6 worm cellular contexts compared by ENCODE assay signal in genomic region chrIII:10816045-10816444, ce11.
TF ChIP-seq lines count a peak whose summit lies in the region.

No protein-coding gene starts in this region.

TF ChIP-seq in whole organism, L1 larva, 84 proteins besides CTCF, POLR2A, EP300 and RAD21 (continues in another document):
- TF ChIP-seq nhr-84 (tag; optimal IDR thresholded peaks at IDR 0.05; lab: Kevin White, UChicago) = no peak
- no peak for TF ChIP-seq hpl-2 (GFP tag; optimal IDR thresholded peaks at IDR 0.05; lab: Kevin White, UChicago)
- TF ChIP-seq nhr-85 (tag; lab: Kevin White, UChicago) = no peak
- no peak for TF ChIP-seq nhr-11 (tag; optimal IDR thresholded peaks at IDR 0.05; lab: Kevin White, UChicago)
- no peak for TF ChIP-seq mab-9 (GFP tag; IDR thresholded peaks at IDR 0.05; lab: Robert Waterston, UW)
- peak; percentile 61 for TF ChIP-seq nhr-19 (GFP tag; conservative IDR thresholded peaks at IDR 0.05; lab: Robert Waterston, UW)
- TF ChIP-seq mef-2 (tag; optimal IDR thresholded peaks at IDR 0.05; lab: Kevin White, UChicago) = no peak
- no peak for TF ChIP-seq snpc-4 (tag; optimal IDR thresholded peaks at IDR 0.05; lab: Kevin White, UChicago)
- TF ChIP-seq snu-23 (GFP tag; optimal IDR thresholded peaks at IDR 0.05; lab: Kevin White, UChicago) = peak; percentile 68
- no peak for TF ChIP-seq sox-4 (tag; optimal IDR thresholded peaks at IDR 0.05; lab: Kevin White, UChicago)
- TF ChIP-seq nhr-12 (tag; optimal IDR thresholded peaks at IDR 0.05; lab: Kevin White, UChicago) = no peak
- peak; percentile 90 for TF ChIP-seq pag-3 (tag; optimal IDR thresholded peaks at IDR 0.05; lab: Kevin White, UChicago; ENCODE audit: borderline replicate concordance, insufficient read depth)
- no peak for TF ChIP-seq hlh-4 (tag; optimal IDR thresholded peaks at IDR 0.05; lab: Kevin White, UChicago)
- no peak for TF ChIP-seq nhr-77 (tag; optimal IDR thresholded peaks at IDR 0.05; lab: Kevin White, UChicago)
- peak; percentile 30 for TF ChIP-seq lin-13 (GFP tag; optimal IDR thresholded peaks at IDR 0.05; lab: Kevin White, UChicago)
- TF ChIP-seq egl-13 (tag; optimal IDR thresholded peaks at IDR 0.05; lab: Kevin White, UChicago) = no peak

TF ChIP-seq in whole organism, L2 larva, 48 proteins besides CTCF, POLR2A, EP300 and RAD21 (continues in another document):
- TF ChIP-seq mdl-1 (tag; optimal IDR thresholded peaks at IDR 0.05; lab: Kevin White, UChicago) (no peak), C34F6.9 (tag; optimal IDR thresholded peaks at IDR 0.05; lab: Kevin White, UChicago) (peak; percentile 48), zag-1 (tag; optimal IDR thresholded peaks at IDR 0.05; lab: Kevin White, UChicago) (no peak), nhr-25 (tag; optimal IDR thresholded peaks at IDR 0.05; lab: Kevin White, UChicago) (no peak), alr-1 (tag; optimal IDR thresholded peaks at IDR 0.05; lab: Kevin White, UChicago) (no peak), unc-62 (GFP tag; optimal IDR thresholded peaks at IDR 0.05; lab: Kevin White, UChicago) (no peak), fos-1 (tag; optimal IDR thresholded peaks at IDR 0.05; lab: Kevin White, UChicago) (no peak), ztf-1 (GFP tag; conservative IDR thresholded peaks at IDR 0.05; lab: Robert Waterston, UW) (no peak), peb-1 (tag; optimal IDR thresholded peaks at IDR 0.05; lab: Kevin White, UChicago) (no peak), ceh-82 (tag; optimal IDR thresholded peaks at IDR 0.05; lab: Kevin White, UChicago) (no peak), nhr-21 (tag; optimal IDR thresholded peaks at IDR 0.05; lab: Kevin White, UChicago) (no peak), skn-1 (tag; optimal IDR thresholded peaks at IDR 0.05; lab: Kevin White, UChicago) (no peak), Y55F3AM.14 (GFP tag; optimal IDR thresholded peaks at IDR 0.05; lab: Kevin White, UChicago) (no peak), nhr-129 (tag; optimal IDR thresholded peaks at IDR 0.05; lab: Kevin White, UChicago) (peak; percentile 33), sma-9 (GFP tag; optimal IDR thresholded peaks at IDR 0.05; lab: Kevin White, UChicago) (peak; percentile 47), sma-9 (tag; optimal IDR thresholded peaks at IDR 0.05; lab: Kevin White, UChicago) (no peak), unc-39 (tag; optimal IDR thresholded peaks at IDR 0.05; lab: Kevin White, UChicago) (no peak)

TF ChIP-seq in whole organism, L3 larva, 47 proteins besides CTCF, POLR2A, EP300 and RAD21:
- TF ChIP-seq elt-2 (tag; optimal IDR thresholded peaks at IDR 0.05; lab: Kevin White, UChicago) = no peak
- peak; percentile 33 for TF ChIP-seq nfya-1 (tag; optimal IDR thresholded peaks at IDR 0.05; lab: Kevin White, UChicago; ENCODE audit: insufficient read depth)
- no peak for TF ChIP-seq mdl-1 (tag; optimal IDR thresholded peaks at IDR 0.05; lab: Kevin White, UChicago)
- TF ChIP-seq nhr-11 (tag; optimal IDR thresholded peaks at IDR 0.05; lab: Kevin White, UChicago) = peak; percentile 55
TF ChIP-seq in whole organism, L3 larva: peak in this region for 2.

TF ChIP-seq in whole organism, L4 larva, 104 proteins besides CTCF, POLR2A, EP300 and RAD21:
- TF ChIP-seq aha-1 (tag; lab: Kevin White, UChicago) = peak; percentile 24
- no peak for TF ChIP-seq ceh-44 (GFP tag; IDR thresholded peaks at IDR 0.05; lab: Robert Waterston, UW)
- peak in 1 of 2 experiments; percentile 42 for TF ChIP-seq daf-16 (GFP tag; optimal IDR thresholded peaks at IDR 0.05; lab: Kevin White, UChicago)
- TF ChIP-seq daf-16 (tag; optimal IDR thresholded peaks at IDR 0.05; lab: Kevin White, UChicago) = no peak
- peak; percentile 63 for TF ChIP-seq nhr-11 (tag; optimal IDR thresholded peaks at IDR 0.05; lab: Kevin White, UChicago)
TF ChIP-seq in whole organism, L4 larva: peak in this region for 3.

TF ChIP-seq in whole organism, late embryonic, 69 proteins besides CTCF, POLR2A, EP300 and RAD21:
- TF ChIP-seq tbx-2 (tag; optimal IDR thresholded peaks at IDR 0.05; lab: Kevin White, UChicago) (no peak), nfya-1 (tag; optimal IDR thresholded peaks at IDR 0.05; lab: Kevin White, UChicago) (no peak), ceh-18 (tag; optimal IDR thresholded peaks at IDR 0.05; lab: Kevin White, UChicago) (peak; percentile 89), unc-55 (GFP tag; optimal IDR thresholded peaks at IDR 0.05; lab: Kevin White, UChicago) (peak; percentile 2), pat-9 (tag; optimal IDR thresholded peaks at IDR 0.05; lab: Kevin White, UChicago) (no peak), fax-1 (tag; optimal IDR thresholded peaks at IDR 0.05; lab: Kevin White, UChicago) (no peak)
TF ChIP-seq in whole organism, late embryonic: peak in this region for 2.

TF ChIP-seq in whole organism, mixed stage, embryonic, 35 proteins besides CTCF, POLR2A, EP300 and RAD21:
- no peak for TF ChIP-seq elt-3 (tag; optimal IDR thresholded peaks at IDR 0.05; lab: Kevin White, UChicago)
- TF ChIP-seq unc-62 (GFP tag; optimal IDR thresholded peaks at IDR 0.05; lab: Kevin White, UChicago) = peak; percentile 16
- no peak for TF ChIP-seq unc-39 (tag; optimal IDR thresholded peaks at IDR 0.05; lab: Kevin White, UChicago)
- no peak for TF ChIP-seq mep-1 (tag; optimal IDR thresholded peaks at IDR 0.05; lab: Kevin White, UChicago)
- TF ChIP-seq hlh-1 (tag; optimal IDR thresholded peaks at IDR 0.05; lab: Kevin White, UChicago) = peak; percentile 4
- no peak for TF ChIP-seq pha-4 (tag; optimal IDR thresholded peaks at IDR 0.05; lab: Kevin White, UChicago)
- TF ChIP-seq ham-2 (GFP tag; optimal IDR thresholded peaks at IDR 0.05; lab: Kevin White, UChicago) = no peak
- TF ChIP-seq lsy-2 (tag; optimal IDR thresholded peaks at IDR 0.05; lab: Kevin White, UChicago) = no peak
- TF ChIP-seq snpc-4 (tag; optimal IDR thresholded peaks at IDR 0.05; lab: Kevin White, UChicago) = no peak
- TF ChIP-seq nhr-237 (tag; optimal IDR thresholded peaks at IDR 0.05; lab: Kevin White, UChicago) = no peak
- TF ChIP-seq lin-13 (tag; optimal IDR thresholded peaks at IDR 0.05; lab: Kevin White, UChicago) = no peak
- TF ChIP-seq mls-2 (tag; optimal IDR thresholded peaks at IDR 0.05; lab: Kevin White, UChicago) = no peak
- no peak for TF ChIP-seq mab-5 (tag; optimal IDR thresholded peaks at IDR 0.05; lab: Kevin White, UChicago)
- TF ChIP-seq M03D4.4 (tag; optimal IDR thresholded peaks at IDR 0.05; lab: Kevin White, UChicago) = no peak
- TF ChIP-seq ces-1 (GFP tag; optimal IDR thresholded peaks at IDR 0.05; lab: Kevin White, UChicago) = no peak
- TF ChIP-seq sptf-1 (tag; optimal IDR thresholded peaks at IDR 0.05; lab: Kevin White, UChicago) = no peak
- TF ChIP-seq blmp-1 (tag; optimal IDR thresholded peaks at IDR 0.05; lab: Kevin White, UChicago) = no peak

Comparison
In these comparisons a context has a peak if more than half of its experiments do, and no peak if none do; other contexts are left out.
1. Of the 29 proteins assayed by ChIP-seq in both whole organism, L4 larva and whole organism, L1 larva: peak only in whole organism, L4 larva: aha-1 and nhr-11; only in whole organism, L1 larva: aly-2, lin-13, lin-39, lir-3, lsy-2, mep-1 and 1 more; in both: none; in neither: 18; mixed calls (peak in some experiments, not most) for 2.